Fruit fly (Drosophila melanogaster): ENCODE measurements around the gene nau.

nau gene

DNA sequence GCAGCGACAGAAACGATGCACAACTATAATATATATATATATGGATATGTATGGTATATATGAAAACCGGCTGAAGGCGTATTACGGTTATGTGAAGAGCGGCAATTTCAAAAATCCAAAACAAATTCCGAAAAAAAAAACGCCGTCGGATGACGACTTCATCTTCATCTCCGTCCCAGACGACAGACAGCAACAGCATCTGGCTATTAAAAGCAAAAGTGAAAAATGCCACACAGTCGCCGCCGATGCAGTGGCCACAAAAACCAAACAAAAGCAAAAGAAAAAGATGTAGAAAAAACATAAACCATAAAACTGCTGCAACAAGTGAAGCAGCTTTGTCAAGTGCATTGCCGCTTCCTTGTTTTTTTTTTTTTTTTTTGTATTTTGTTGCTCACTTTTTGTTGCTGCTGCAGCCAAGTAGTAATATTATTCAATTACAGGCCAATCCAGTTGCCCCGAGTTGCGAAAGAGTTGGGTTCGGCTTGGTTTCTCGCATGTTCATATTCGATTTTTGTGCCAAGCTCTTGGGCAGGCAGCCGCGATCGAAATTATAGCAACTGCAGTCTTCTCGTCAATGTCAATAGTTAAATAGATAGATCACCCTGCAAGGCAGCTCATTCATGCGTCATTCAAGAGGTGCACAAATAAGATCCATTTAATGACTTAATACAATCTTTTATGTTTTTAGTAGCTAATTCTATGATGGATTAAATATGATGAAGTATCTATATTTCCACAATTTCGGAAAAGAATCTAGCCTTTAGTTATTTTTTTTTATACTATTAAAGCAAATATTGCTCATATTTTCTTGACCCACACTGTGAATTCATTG, 16.6 kb upstream of the nau start (continued):
- TF ChIP-seq CG9797 (GFP tag; optimal IDR thresholded peaks at IDR 0.05) (no peak), stwl (tag; optimal IDR thresholded peaks at IDR 0.05) (no peak), CG4424 (GFP tag; optimal IDR thresholded peaks at IDR 0.05) (no peak), eve (GFP tag; optimal IDR thresholded peaks at IDR 0.05) (peak in 1 of 2 experiments; percentile 81), ash1 (GFP tag; optimal IDR thresholded peaks at IDR 0.05) (no peak), ftz-f1 (GFP tag; optimal IDR thresholded peaks at IDR 0.05) (no peak), chinmo (GFP tag; IDR thresholded peaks at IDR 0.05; ENCODE audit: partially characterized antibody) (0 out of 4 replicates have a peak, but pooled peaks have one; percentile 54), Lpt (GFP tag; optimal IDR thresholded peaks at IDR 0.05) (no peak), CG15696 (tag; optimal IDR thresholded peaks at IDR 0.05) (no peak), CG17612 (GFP tag; IDR thresholded peaks at IDR 0.05) (no peak), chn (GFP tag; optimal IDR thresholded peaks at IDR 0.05) (no peak), gem (tag; optimal IDR thresholded peaks at IDR 0.05) (peak; percentile 52), Camta (GFP tag; optimal IDR thresholded peaks at IDR 0.05) (no peak), Hr39 (optimal IDR thresholded peaks at IDR 0.05) (no peak), CG6689 (GFP tag; IDR thresholded peaks at IDR 0.05) (peak; percentile 23; the same call in 1 of the 2 replicates), Ssrp (tag; optimal IDR thresholded peaks at IDR 0.05) (peak; percentile 30), Nf-YB (GFP tag; optimal IDR thresholded peaks at IDR 0.05) (no peak), CG9876 (GFP tag; optimal IDR thresholded peaks at IDR 0.05) (no peak), Bgb (GFP tag; IDR thresholded peaks at IDR 0.05; ENCODE audit: partially characterized antibody) (no peak), scrt (GFP tag; optimal IDR thresholded peaks at IDR 0.05) (no peak), gsb (GFP tag; IDR thresholded peaks at IDR 0.05) (no peak), dm (GFP tag; optimal IDR thresholded peaks at IDR 0.05) (no peak), ro (GFP tag; IDR thresholded peaks at IDR 0.05) (no peak), CG2199 (GFP tag; IDR thresholded peaks at IDR 0.05) (0 out of 3 replicates have a peak, but pooled peaks have one; percentile 63), hb (GFP tag; IDR thresholded peaks at IDR 0.05; ENCODE audit: partially characterized antibody) (no peak), Dek (tag; optimal IDR thresholded peaks at IDR 0.05) (no peak), rib (GFP tag; IDR thresholded peaks at IDR 0.05) (no peak), trh (GFP tag; optimal IDR thresholded peaks at IDR 0.05) (no peak), CG11085 (GFP tag; IDR thresholded peaks at IDR 0.05) (no peak), HHEX (GFP tag; optimal IDR thresholded peaks at IDR 0.05) (no peak), CG31224 (GFP tag; IDR thresholded peaks at IDR 0.05) (no peak), Hr78 (GFP tag; optimal IDR thresholded peaks at IDR 0.05) (no peak), CG9437 (GFP tag; optimal IDR thresholded peaks at IDR 0.05) (peak; percentile 7), ato (GFP tag; IDR thresholded peaks at IDR 0.05; ENCODE audit: partially characterized antibody) (no peak), CG4707 (GFP tag; optimal IDR thresholded peaks at IDR 0.05) (no peak), CG7839 (tag; optimal IDR thresholded peaks at IDR 0.05) (peak; percentile 14), Oli (tag; optimal IDR thresholded peaks at IDR 0.05) (peak; percentile 27), Elba2 (GFP tag; optimal IDR thresholded peaks at IDR 0.05) (no peak), bab2 (GFP tag; optimal IDR thresholded peaks at IDR 0.05) (no peak), lab (GFP tag; optimal IDR thresholded peaks at IDR 0.05) (no peak), z (GFP tag; IDR thresholded peaks at IDR 0.05) (no peak), psq (GFP tag; optimal IDR thresholded peaks at IDR 0.05) (no peak), otp (GFP tag; IDR thresholded peaks at IDR 0.05) (no peak), CG1647 (GFP tag; optimal IDR thresholded peaks at IDR 0.05) (no peak), klu (GFP tag; IDR thresholded peaks at IDR 0.05) (no peak), Blimp-1 (GFP tag; optimal IDR thresholded peaks at IDR 0.05) (peak; percentile 92), CG17568 (GFP tag; optimal IDR thresholded peaks at IDR 0.05) (no peak), zen2 (GFP tag; IDR thresholded peaks at IDR 0.05; ENCODE audit: partially characterized antibody) (no peak), gcm2 (GFP tag; optimal IDR thresholded peaks at IDR 0.05) (no peak)
